Fruit fly (Drosophila melanogaster) whole organism, adult: ENCODE results near the gene CG7164.

Source experiments
- CG1620 ChIP-seq: fragments of 200-800 bp; sonication (Bioruptor generic); optimal IDR thresholded peaks from 2 replicates; lab custom pipeline; 2016; ENCODE audit warnings: missing biosample characterization, missing genetic modification characterization
- cic ChIP-seq: fragments of 200-800 bp; sonication (Bioruptor generic); optimal IDR thresholded peaks from 2 replicates; lab custom pipeline; 2017; ENCODE audit warnings: missing biosample characterization, mild to moderate bottlenecking, missing genetic modification characterization, moderate library complexity

DNA sequence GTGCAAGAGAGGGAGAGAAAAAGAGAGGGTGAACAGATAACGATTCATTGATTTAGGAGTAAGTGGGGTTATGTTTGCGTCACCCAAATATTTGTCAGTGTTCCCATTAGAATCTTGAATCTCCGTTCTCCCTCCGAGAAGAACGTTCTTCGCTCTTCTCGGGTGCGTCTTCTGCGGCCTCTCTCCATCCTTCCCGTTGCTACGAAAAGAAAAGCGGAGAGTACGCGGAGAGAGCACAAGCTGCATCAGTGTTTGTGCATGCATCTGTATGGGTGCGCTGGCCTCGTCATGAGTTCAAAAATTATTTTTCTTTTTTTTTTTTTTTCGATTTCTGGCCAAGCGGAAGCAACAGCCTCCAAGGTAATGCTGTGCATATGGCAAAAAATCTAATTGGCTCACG, 47.6 kb downstream of the CG7164 start:
- TF ChIP-seq cic (GFP tag; lab: Kevin White, UChicago) (no peak), CG1620 (GFP tag; lab: Kevin White, UChicago) (no peak)
